Worm (Caenorhabditis elegans) whole organism, L3 larva: ENCODE measurements around the gene C46E10.1.

Experiments
- R02D3.7 ChIP-seq: fragments of 150-350 bp; optimal IDR thresholded peaks from 2 replicates; lab custom pipeline; 2014; ENCODE audit warnings: missing biosample characterization, missing genetic modification characterization
- ZK546.5 ChIP-seq: sonication (generic microtip); optimal IDR thresholded peaks from 2 replicates; lab custom pipeline; 2017; ENCODE audit warnings: missing biosample characterization, missing genetic modification characterization
- aly-2 ChIP-seq: fragments of 150-350 bp; optimal IDR thresholded peaks from 2 replicates; lab custom pipeline; 2014; ENCODE audit warnings: missing biosample characterization, missing genetic modification characterization
- ama-1 ChIP-seq: fragments of 150-350 bp; optimal IDR thresholded peaks from 2 replicates; lab custom pipeline; 2018
- ceh-16 ChIP-seq: sonication (generic microtip); optimal IDR thresholded peaks from 2 replicates; lab custom pipeline; 2017; ENCODE audit warnings: missing biosample characterization, missing genetic modification characterization
- ceh-28 ChIP-seq: fragments of 150-350 bp; optimal IDR thresholded peaks from 2 replicates; lab custom pipeline; 2014; ENCODE audit warnings: missing biosample characterization, missing genetic modification reagents, missing genetic modification characterization
- ceh-82 ChIP-seq: fragments of 150-350 bp; optimal IDR thresholded peaks from 2 replicates; lab custom pipeline; 2014; ENCODE audit warnings: missing biosample characterization, missing genetic modification characterization
- ceh-9 ChIP-seq: sonication (generic microtip); optimal IDR thresholded peaks from 2 replicates; lab custom pipeline; 2018; ENCODE audit warnings: missing biosample characterization, missing genetic modification characterization
- daf-12 ChIP-seq: fragments of 150-350 bp; optimal IDR thresholded peaks from 2 replicates; lab custom pipeline; 2014; ENCODE audit warnings: missing biosample characterization, missing genetic modification reagents, missing genetic modification characterization
- egl-27 ChIP-seq: sonication (generic microtip); optimal IDR thresholded peaks from 4 replicates; lab custom pipeline; 2017; ENCODE audit warnings: missing biosample characterization, missing genetic modification reagents, missing genetic modification characterization
- egl-5 ChIP-seq: fragments of 150-350 bp; optimal IDR thresholded peaks from 2 replicates; lab custom pipeline; 2017; ENCODE audit warnings: missing biosample characterization, missing genetic modification reagents, missing genetic modification characterization, inconsistent platforms
- elt-1 ChIP-seq: fragments of 150-350 bp; optimal IDR thresholded peaks from 2 replicates; lab custom pipeline; 2014; ENCODE audit warnings: missing biosample characterization, missing genetic modification characterization
- elt-2 ChIP-seq: sonication (generic microtip); optimal IDR thresholded peaks from 2 replicates; lab custom pipeline; 2016; ENCODE audit warnings: missing genetic modification reagents, mild to moderate bottlenecking, missing genetic modification characterization, missing compliant biosample characterization
- elt-3 ChIP-seq, 3 experiments: fragments of 150-350 bp in 1 of 3; sonication (generic microtip) in 2 of 3; optimal IDR thresholded peaks; 2 replicates in 2 of 3; 4 replicates in 1 of 3; lab custom pipeline; 2014 to 2017; ENCODE audit warnings: missing biosample characterization in 3 of 3, missing genetic modification characterization in 3 of 3
- fkh-10 ChIP-seq: sonication (generic microtip); optimal IDR thresholded peaks from 2 replicates; lab custom pipeline; 2017; ENCODE audit warnings: missing biosample characterization, missing genetic modification reagents, missing genetic modification characterization
- fkh-2 ChIP-seq: fragments of 150-350 bp; optimal IDR thresholded peaks from 2 replicates; lab custom pipeline; 2014; ENCODE audit warnings: missing biosample characterization, missing genetic modification reagents, missing genetic modification characterization
- fos-1 ChIP-seq: fragments of 150-350 bp; optimal IDR thresholded peaks from 2 replicates; lab custom pipeline; 2014; ENCODE audit warnings: missing biosample characterization, missing genetic modification characterization
- hmg-11 ChIP-seq: sonication (generic microtip); optimal IDR thresholded peaks from 2 replicates; lab custom pipeline; 2016; ENCODE audit warnings: missing genetic modification characterization, missing compliant biosample characterization
- lin-15B ChIP-seq: fragments of 150-350 bp; optimal IDR thresholded peaks from 2 replicates; lab custom pipeline; 2014; ENCODE audit warnings: missing biosample characterization, missing genetic modification characterization
- lin-39 ChIP-seq: fragments of 150-350 bp; optimal IDR thresholded peaks from 2 replicates; lab custom pipeline; 2018; ENCODE audit warnings: missing biosample characterization, missing genetic modification reagents, missing genetic modification characterization
- mdl-1 ChIP-seq: fragments of 150-350 bp; optimal IDR thresholded peaks from 2 replicates; lab custom pipeline; 2014; ENCODE audit warnings: missing biosample characterization, missing genetic modification characterization
- mml-1 ChIP-seq: fragments of 150-350 bp; sonication (generic microtip); optimal IDR thresholded peaks from 3 replicates; lab custom pipeline; 2014; ENCODE audit warnings: missing biosample characterization, missing genetic modification characterization
- nfya-1 ChIP-seq: sonication (generic microtip); optimal IDR thresholded peaks from 2 replicates; lab custom pipeline; 2017; ENCODE audit warnings: missing genetic modification characterization, mild to moderate bottlenecking, missing compliant biosample characterization, antibody characterized with exemption, moderate library complexity; ENCODE audit not compliant: insufficient read depth
- nhr-11 ChIP-seq: fragments of 150-350 bp; optimal IDR thresholded peaks from 2 replicates; lab custom pipeline; 2014; ENCODE audit warnings: missing biosample characterization, missing genetic modification characterization
- nhr-12 ChIP-seq: fragments of 150-350 bp; optimal IDR thresholded peaks from 2 replicates; lab custom pipeline; 2014; ENCODE audit warnings: missing biosample characterization, missing genetic modification characterization
- nhr-23 ChIP-seq: fragments of 150-350 bp; optimal IDR thresholded peaks from 2 replicates; lab custom pipeline; 2014; ENCODE audit warnings: missing biosample characterization, missing genetic modification reagents, missing genetic modification characterization
- nhr-237 ChIP-seq: fragments of 150-350 bp; optimal IDR thresholded peaks from 2 replicates; lab custom pipeline; 2014; ENCODE audit warnings: missing biosample characterization, missing genetic modification characterization
- nhr-43 ChIP-seq: sonication (generic microtip); optimal IDR thresholded peaks from 2 replicates; lab custom pipeline; 2016; ENCODE audit warnings: mild to moderate bottlenecking, missing genetic modification characterization, missing compliant biosample characterization; ENCODE audit not compliant: poor library complexity, severe bottlenecking
- nhr-67 ChIP-seq: fragments of 150-350 bp; optimal IDR thresholded peaks from 2 replicates; lab custom pipeline; 2014; ENCODE audit warnings: missing biosample characterization, missing genetic modification characterization
- nhr-76 ChIP-seq: fragments of 150-350 bp; sonication (generic microtip); optimal IDR thresholded peaks from 5 replicates; lab custom pipeline; 2014; ENCODE audit warnings: missing biosample characterization, missing genetic modification characterization
- pha-4 ChIP-seq: fragments of 150-350 bp; optimal IDR thresholded peaks from 2 replicates; lab custom pipeline; 2014; ENCODE audit warnings: missing biosample characterization, missing genetic modification reagents, missing genetic modification characterization
- sea-2 ChIP-seq: fragments of 150-350 bp; sonication (generic microtip); optimal IDR thresholded peaks from 4 replicates; lab custom pipeline; 2014; ENCODE audit warnings: missing biosample characterization, missing genetic modification reagents, missing genetic modification characterization
- skn-1 ChIP-seq: fragments of 150-350 bp; optimal IDR thresholded peaks from 2 replicates; lab custom pipeline; 2014; ENCODE audit warnings: missing biosample characterization, missing genetic modification characterization
- snpc-4 ChIP-seq: fragments of 150-350 bp; optimal IDR thresholded peaks from 2 replicates; lab custom pipeline; 2014; ENCODE audit warnings: missing biosample characterization, missing genetic modification characterization
- unc-39 ChIP-seq: sonication (generic microtip); optimal IDR thresholded peaks from 4 replicates; lab custom pipeline; 2017; ENCODE audit warnings: missing biosample characterization, missing genetic modification characterization
- unc-62 ChIP-seq: fragments of 150-350 bp; sonication (generic microtip); optimal IDR thresholded peaks from 4 replicates; lab custom pipeline; 2014; ENCODE audit warnings: missing biosample characterization, missing genetic modification reagents, missing genetic modification characterization
- ztf-11 ChIP-seq: fragments of 150-350 bp; optimal IDR thresholded peaks from 2 replicates; lab custom pipeline; 2014; ENCODE audit warnings: missing biosample characterization, missing genetic modification characterization

Gene C46E10.1

ce11 chrII:3748719-3749118 lies 24.7 kb downstream of the C46E10.1 start, which contains the start of gene fbxb-90:
fbxb-90 (minus strand) TSS chrII:3748819.
- TF ChIP-seq fos-1, result no peak
- no peak for TF ChIP-seq nhr-43 (tag; lab: Kevin White, UChicago)
- no peak for TF ChIP-seq ceh-16 (tag; lab: Kevin White, UChicago)
- no peak for TF ChIP-seq elt-2 (tag; lab: Kevin White, UChicago)
- TF ChIP-seq snpc-4, result no peak
- no peak for TF ChIP-seq lin-15B
- TF ChIP-seq pha-4 (tag; lab: Kevin White, UChicago), result no peak
- TF ChIP-seq R02D3.7, result no peak
- TF ChIP-seq lin-39 (tag; lab: Kevin White, UChicago), result no peak
- no peak for TF ChIP-seq fkh-2 (tag; lab: Kevin White, UChicago)
- no peak for TF ChIP-seq mml-1 (tag; lab: Kevin White, UChicago)
- TF ChIP-seq egl-27 (tag; lab: Kevin White, UChicago), result no peak
- no peak for TF ChIP-seq nhr-11 (tag; lab: Kevin White, UChicago)
- TF ChIP-seq nhr-237 (tag; lab: Kevin White, UChicago), result no peak
- no peak for TF ChIP-seq sea-2 (GFP tag; lab: Kevin White, UChicago)
- TF ChIP-seq ceh-28, result no peak
- TF ChIP-seq ztf-11 (tag; lab: Kevin White, UChicago), result no peak
- TF ChIP-seq unc-39 (tag; lab: Kevin White, UChicago), result no peak
- no peak for TF ChIP-seq nhr-76

DNA sequence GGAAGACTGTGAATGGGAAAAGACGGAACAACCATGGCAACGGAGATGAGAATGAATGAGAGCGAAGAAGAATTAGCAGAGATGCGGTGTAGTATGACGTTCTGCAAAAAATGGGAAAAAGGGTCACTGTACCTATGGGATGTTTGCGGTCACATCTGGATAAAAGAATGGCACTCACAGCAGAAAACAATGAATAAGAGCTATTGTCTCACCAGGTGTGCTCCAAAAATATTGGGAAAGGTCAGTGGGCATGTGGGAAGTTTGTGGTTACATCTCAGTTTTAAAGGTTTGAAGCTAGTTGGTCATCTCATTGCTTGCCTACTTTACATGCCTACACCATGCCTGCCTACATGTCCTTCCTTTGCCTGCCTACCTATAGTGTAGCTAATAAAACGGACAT lies 26.7 kb downstream of the C46E10.1 start, which contains the start of gene fbxb-91:
Gene fbxb-91, minus strand, starts transcription at position 101 of the 400 bp plus-strand sequence.
- TF ChIP-seq mml-1 (tag; lab: Kevin White, UChicago) (no peak), skn-1 (tag; lab: Kevin White, UChicago) (no peak), ceh-9 (no peak), pha-4 (tag; lab: Kevin White, UChicago) (no peak), ZK546.5 (tag; lab: Kevin White, UChicago) (no peak), daf-12 (tag; lab: Kevin White, UChicago) (no peak), elt-1 (tag; lab: Kevin White, UChicago) (no peak), nhr-43 (tag; lab: Kevin White, UChicago) (no peak), fkh-2 (tag; lab: Kevin White, UChicago) (no peak), ama-1 (no peak), nhr-237 (tag; lab: Kevin White, UChicago) (no peak), nhr-76 (no peak), nhr-12 (tag; lab: Kevin White, UChicago) (no peak), fos-1 (no peak), mdl-1 (no peak), hmg-11 (no peak)

DNA sequence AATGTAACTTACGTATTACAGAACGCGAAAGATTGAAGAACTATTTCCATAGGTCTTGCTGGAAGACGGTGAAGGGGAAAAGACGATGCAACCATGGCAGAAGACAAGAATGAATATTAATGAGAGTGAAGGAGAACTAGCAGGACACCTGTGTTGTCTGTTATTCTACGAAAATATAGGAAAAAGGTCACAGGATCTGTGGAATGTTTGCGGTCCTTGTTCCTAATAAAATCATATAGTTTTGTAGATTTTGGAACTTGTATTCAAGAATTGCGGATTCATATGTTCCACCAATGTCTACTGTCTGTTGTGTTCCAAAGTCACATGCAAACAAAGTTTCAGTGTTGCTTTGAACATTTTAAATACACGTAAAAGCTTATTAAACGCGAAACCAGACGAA lies 28.2 kb downstream of the C46E10.1 start, which contains the start of gene sdz-11:
Gene sdz-11, minus strand, starts transcription at position 101 of the 400 bp plus-strand sequence.
- no peak for TF ChIP-seq lin-39 (tag; lab: Kevin White, UChicago)
- no peak for TF ChIP-seq unc-39 (tag; lab: Kevin White, UChicago)
- TF ChIP-seq daf-12 (tag; lab: Kevin White, UChicago), result no peak
- no peak for TF ChIP-seq mdl-1
- no peak for TF ChIP-seq nhr-23
- TF ChIP-seq pha-4 (tag; lab: Kevin White, UChicago), result no peak
- TF ChIP-seq nhr-67 (tag; lab: Kevin White, UChicago), result no peak
- TF ChIP-seq nhr-12 (tag; lab: Kevin White, UChicago), result no peak
- no peak for TF ChIP-seq ceh-82 (tag; lab: Kevin White, UChicago)
- no peak for TF ChIP-seq egl-5 (tag; lab: Kevin White, UChicago)
- TF ChIP-seq skn-1 (tag; lab: Kevin White, UChicago), result no peak
- TF ChIP-seq R02D3.7, result no peak
- no peak for TF ChIP-seq nhr-43 (tag; lab: Kevin White, UChicago)
- TF ChIP-seq elt-2 (tag; lab: Kevin White, UChicago), result no peak
- TF ChIP-seq ceh-28, result no peak
- no peak for TF ChIP-seq nfya-1
- TF ChIP-seq nhr-11 (tag; lab: Kevin White, UChicago), result no peak
- TF ChIP-seq, all 47 proteins: peak for 0

ce11 chrII:3753598-3753997 lies 29.6 kb downstream of the C46E10.1 start, which contains the start of gene rcd-1:
rcd-1 (plus strand) TSS chrII:3753898.
- TF ChIP-seq mml-1 (tag; lab: Kevin White, UChicago) (no peak), lin-15B (no peak), snpc-4 (no peak), aly-2 (no peak), unc-62 (no peak), ztf-11 (tag; lab: Kevin White, UChicago) (no peak), fkh-2 (tag; lab: Kevin White, UChicago) (no peak), fos-1 (no peak), nfya-1 (no peak), egl-5 (tag; lab: Kevin White, UChicago) (no peak), ceh-16 (tag; lab: Kevin White, UChicago) (no peak), ceh-9 (no peak), elt-3 (tag; optimal IDR thresholded peaks at IDR 0.05; lab: Kevin White, UChicago) (no peak), nhr-237 (tag; lab: Kevin White, UChicago) (no peak), nhr-43 (tag; lab: Kevin White, UChicago) (no peak), pha-4 (tag; lab: Kevin White, UChicago) (no peak), mdl-1 (no peak), skn-1 (tag; lab: Kevin White, UChicago) (no peak), fkh-10 (GFP tag; lab: Kevin White, UChicago) (no peak)
